Worm (Caenorhabditis elegans) whole organism, young adult: ENCODE measurements around the gene Y37E11B.6.

Experiments
- B0035.1 ChIP-seq: sonication (generic microtip); optimal IDR thresholded peaks from 2 replicates; lab custom pipeline; 2016; ENCODE audit warnings: missing genetic modification characterization, mild to moderate bottlenecking, missing compliant biosample characterization, missing genotype, missing genetic modification reagents
- B0336.3 ChIP-seq: fragments of 200-800 bp; sonication (Bioruptor generic); IDR thresholded peaks from 2 replicates; pipeline ENCODE4 v1.3.6; 2022; ENCODE audit warnings: missing genetic modification characterization, missing compliant biosample characterization
- C06A6.2 ChIP-seq: fragments of 200-800 bp; sonication (Bioruptor generic); conservative IDR thresholded peaks from 2 replicates; pipeline ENCODE4 v1.3.6; 2022; ENCODE audit warnings: missing genetic modification characterization, missing compliant biosample characterization
- F23B12.7 ChIP-seq: sonication (generic microtip); optimal IDR thresholded peaks from 2 replicates; lab custom pipeline; 2017; ENCODE audit warnings: missing genetic modification characterization, mild to moderate bottlenecking, missing compliant biosample characterization, antibody characterized with exemption, moderate library complexity; ENCODE audit not compliant: insufficient read depth
- F33H1.4 ChIP-seq: fragments of 200-800 bp; sonication (Bioruptor generic); IDR thresholded peaks from 2 replicates; pipeline ENCODE4 v1.3.6; 2022; ENCODE audit warnings: missing genetic modification reagents, missing genetic modification characterization, missing compliant biosample characterization
- F52B5.7 ChIP-seq: sonication (generic microtip); optimal IDR thresholded peaks from 2 replicates; lab custom pipeline; 2016; ENCODE audit warnings: mild to moderate bottlenecking, missing genetic modification characterization, missing compliant biosample characterization
- F57A8.1 ChIP-seq: fragments of 200-800 bp; sonication (Bioruptor generic); optimal IDR thresholded peaks from 2 replicates; lab custom pipeline; 2018; ENCODE audit warnings: mild to moderate bottlenecking, missing genetic modification characterization, moderate library complexity, missing compliant biosample characterization
- F57C9.4 ChIP-seq: sonication (generic microtip); optimal IDR thresholded peaks from 2 replicates; lab custom pipeline; 2017; ENCODE audit warnings: mild to moderate bottlenecking, missing genetic modification characterization, missing compliant biosample characterization
- Y56A3A.18 ChIP-seq: fragments of 200-800 bp; sonication (Bioruptor generic); IDR thresholded peaks from 2 replicates; pipeline ENCODE4 v1.3.6; 2022; ENCODE audit warnings: missing genetic modification reagents, missing genetic modification characterization, missing compliant biosample characterization
- ZK185.1 ChIP-seq: sonication (generic microtip); optimal IDR thresholded peaks from 2 replicates; lab custom pipeline; 2016; ENCODE audit warnings: mild to moderate bottlenecking, missing genetic modification characterization, missing compliant biosample characterization; ENCODE audit not compliant: poor library complexity, severe bottlenecking
- aptf-3 ChIP-seq: fragments of 200-800 bp; sonication (Bioruptor generic); IDR thresholded peaks from 2 replicates; pipeline ENCODE4 v1.3.6; 2022; ENCODE audit warnings: missing genetic modification characterization, missing compliant biosample characterization
- athp-1 ChIP-seq: sonication (generic microtip); optimal IDR thresholded peaks from 2 replicates; lab custom pipeline; 2017; ENCODE audit warnings: mild to moderate bottlenecking, missing genetic modification characterization, missing compliant biosample characterization
- attf-5 ChIP-seq: fragments of 200-800 bp; sonication (Bioruptor generic); optimal IDR thresholded peaks from 2 replicates; lab custom pipeline; 2018; ENCODE audit warnings: mild to moderate bottlenecking, missing genetic modification characterization, missing compliant biosample characterization
- attf-6 ChIP-seq: fragments of 200-800 bp; sonication (Bioruptor generic); IDR thresholded peaks from 2 replicates; pipeline ENCODE4 v1.3.6; 2022; ENCODE audit warnings: missing genetic modification reagents, missing genetic modification characterization, missing compliant biosample characterization
- cebp-1 ChIP-seq, 2 experiments: fragments of 200-800 bp in 1 of 2; sonication (Bioruptor generic) in 1 of 2; sonication (generic microtip) in 1 of 2; IDR thresholded peaks in 1 of 2; optimal IDR thresholded peaks in 1 of 2; 2 replicates each; pipeline versions ENCODE4 v1.3.6 to Lab custom; 2017 to 2022; ENCODE audit warnings: missing compliant biosample characterization in 2 of 2, missing genetic modification characterization in 2 of 2, mild to moderate bottlenecking in 1 of 2, missing genetic modification reagents in 1 of 2, moderate library complexity in 1 of 2
- cebp-2 ChIP-seq: fragments of 200-800 bp; sonication (Bioruptor generic); IDR thresholded peaks from 2 replicates; pipeline ENCODE4 v1.3.6; 2022; ENCODE audit warnings: missing genetic modification characterization, missing compliant biosample characterization
- ceh-100 ChIP-seq: fragments of 200-800 bp; sonication (Bioruptor generic); IDR thresholded peaks from 2 replicates; pipeline ENCODE4 v1.3.6; 2022; ENCODE audit warnings: missing genetic modification reagents, missing genetic modification characterization, missing compliant biosample characterization
- ceh-40 ChIP-seq: fragments of 200-800 bp; sonication (Bioruptor generic); IDR thresholded peaks from 2 replicates; pipeline ENCODE4 v1.3.6; 2022; ENCODE audit warnings: missing genetic modification characterization, missing compliant biosample characterization
- ceh-91 ChIP-seq: fragments of 200-800 bp; sonication (Bioruptor generic); IDR thresholded peaks from 2 replicates; pipeline ENCODE4 v1.3.6; 2022; ENCODE audit warnings: missing genetic modification reagents, missing genetic modification characterization, missing compliant biosample characterization
- chd-7 ChIP-seq: sonication (generic microtip); optimal IDR thresholded peaks from 2 replicates; lab custom pipeline; 2016; ENCODE audit warnings: mild to moderate bottlenecking, missing genetic modification characterization, moderate library complexity, missing compliant biosample characterization
- ekl-4 ChIP-seq: fragments of 200-800 bp; sonication (Bioruptor generic); IDR thresholded peaks from 2 replicates; pipeline ENCODE4 v1.3.6; 2022; ENCODE audit warnings: missing genetic modification reagents, missing genetic modification characterization, missing compliant biosample characterization
- gei-17 ChIP-seq: fragments of 200-800 bp; sonication (Bioruptor generic); optimal IDR thresholded peaks from 2 replicates; lab custom pipeline; 2018; ENCODE audit warnings: mild to moderate bottlenecking, missing genetic modification characterization, missing compliant biosample characterization
- hmg-1.2 ChIP-seq: fragments of 200-800 bp; sonication (Bioruptor generic); IDR thresholded peaks from 2 replicates; pipeline ENCODE4 v1.3.6; 2022; ENCODE audit warnings: missing genetic modification reagents, missing genetic modification characterization, missing compliant biosample characterization
- hsf-1 ChIP-seq: fragments of 200-800 bp; sonication (Bioruptor generic); IDR thresholded peaks from 2 replicates; pipeline ENCODE4 v1.3.6; 2022; ENCODE audit warnings: missing genetic modification reagents, missing genetic modification characterization, missing compliant biosample characterization
- let-607 ChIP-seq, 2 experiments: fragments of 200-800 bp in 1 of 2; sonication (Bioruptor generic) in 1 of 2; sonication (generic microtip) in 1 of 2; optimal IDR thresholded peaks; 2 replicates each; lab custom pipeline; 2016 to 2018; ENCODE audit warnings: mild to moderate bottlenecking in 2 of 2, missing compliant biosample characterization in 2 of 2, missing genetic modification characterization in 2 of 2, moderate library complexity in 2 of 2, missing genotype in 1 of 2
- lin-40 ChIP-seq: sonication (generic microtip); optimal IDR thresholded peaks from 2 replicates; lab custom pipeline; 2016; ENCODE audit warnings: missing genetic modification characterization, mild to moderate bottlenecking, missing compliant biosample characterization, missing genotype, missing genetic modification reagents
- lin-54 ChIP-seq: fragments of 200-800 bp; sonication (Bioruptor generic); optimal IDR thresholded peaks from 2 replicates; lab custom pipeline; 2018; ENCODE audit warnings: mild to moderate bottlenecking, missing genetic modification characterization, missing compliant biosample characterization
- lir-1 ChIP-seq: fragments of 200-800 bp; sonication (Bioruptor generic); conservative IDR thresholded peaks from 2 replicates; pipeline ENCODE4 v1.3.6; 2022; ENCODE audit warnings: missing genetic modification reagents, missing genetic modification characterization, missing compliant biosample characterization
- lsl-1 ChIP-seq: fragments of 200-800 bp; sonication (Bioruptor generic); optimal IDR thresholded peaks from 2 replicates; lab custom pipeline; 2018; ENCODE audit warnings: mild to moderate bottlenecking, missing genetic modification characterization, moderate library complexity, missing compliant biosample characterization
- lsy-27 ChIP-seq: sonication (generic microtip); optimal IDR thresholded peaks from 2 replicates; lab custom pipeline; 2017; ENCODE audit warnings: missing genetic modification characterization, mild to moderate bottlenecking, missing compliant biosample characterization, antibody characterized with exemption, missing genotype, borderline replicate concordance; ENCODE audit not compliant: insufficient read depth
- madf-3 ChIP-seq: fragments of 200-800 bp; sonication (Bioruptor generic); IDR thresholded peaks from 2 replicates; pipeline ENCODE4 v1.3.6; 2022; ENCODE audit warnings: missing genetic modification reagents, missing genetic modification characterization, missing compliant biosample characterization
- mcd-1 ChIP-seq: fragments of 200-800 bp; sonication (Bioruptor generic); IDR thresholded peaks from 2 replicates; pipeline ENCODE4 v1.3.6; 2022; ENCODE audit warnings: missing genetic modification reagents, missing genetic modification characterization, missing compliant biosample characterization
- mel-28 ChIP-seq: sonication (generic microtip); optimal IDR thresholded peaks from 2 replicates; lab custom pipeline; 2016; ENCODE audit warnings: borderline replicate concordance, mild to moderate bottlenecking, missing genetic modification characterization, missing compliant biosample characterization
- mxl-1 ChIP-seq: sonication (generic microtip); optimal IDR thresholded peaks from 2 replicates; lab custom pipeline; 2016; ENCODE audit warnings: missing genetic modification characterization, missing compliant biosample characterization
- nfyb-1 ChIP-seq: fragments of 200-800 bp; sonication (Bioruptor generic); IDR thresholded peaks from 2 replicates; pipeline ENCODE4 v1.3.6; 2022; ENCODE audit warnings: missing genetic modification reagents, missing genetic modification characterization, missing compliant biosample characterization
- nhr-80 ChIP-seq: sonication (generic microtip); optimal IDR thresholded peaks from 2 replicates; lab custom pipeline; 2016; ENCODE audit warnings: missing genetic modification characterization, missing compliant biosample characterization
- rcor-1 ChIP-seq: fragments of 200-800 bp; sonication (Bioruptor generic); IDR thresholded peaks from 2 replicates; pipeline ENCODE4 v1.3.6; 2022; ENCODE audit warnings: missing genetic modification reagents, missing genetic modification characterization, missing compliant biosample characterization
- rpc-1 ChIP-seq, 2 experiments: fragments of 150-350 bp in 1 of 2; sonication (generic microtip) in 1 of 2; optimal IDR thresholded peaks; 2 replicates each; lab custom pipeline; 2014 to 2018; ENCODE audit warnings: missing biosample characterization in 1 of 2, missing genetic modification characterization in 1 of 2, missing genetic modification reagents in 1 of 2, missing genotype in 1 of 2
- snpc-1.3 ChIP-seq: sonication (generic microtip); optimal IDR thresholded peaks from 2 replicates; lab custom pipeline; 2017; ENCODE audit warnings: missing genetic modification characterization, mild to moderate bottlenecking, missing compliant biosample characterization, antibody characterized with exemption, moderate library complexity, missing genotype, missing genetic modification reagents; ENCODE audit not compliant: insufficient read depth
- tbx-9 ChIP-seq: sonication (generic microtip); optimal IDR thresholded peaks from 2 replicates; lab custom pipeline; 2016; ENCODE audit warnings: borderline replicate concordance, missing genetic modification characterization, inconsistent platforms, missing compliant biosample characterization
- ztf-18 ChIP-seq: sonication (generic microtip); optimal IDR thresholded peaks from 2 replicates; lab custom pipeline; 2016; ENCODE audit warnings: missing genotype, mild to moderate bottlenecking, missing genetic modification characterization, missing compliant biosample characterization
- ztf-25 ChIP-seq: fragments of 200-800 bp; sonication (Bioruptor generic); IDR thresholded peaks from 2 replicates; pipeline ENCODE4 v1.3.6; 2022; ENCODE audit warnings: missing genetic modification reagents, missing genetic modification characterization, missing compliant biosample characterization
- ztf-26 ChIP-seq: sonication (generic microtip); optimal IDR thresholded peaks from 2 replicates; lab custom pipeline; 2017; ENCODE audit warnings: missing genetic modification characterization, missing compliant biosample characterization
- ztf-28 ChIP-seq: fragments of 200-800 bp; sonication (Bioruptor generic); IDR thresholded peaks from 2 replicates; pipeline ENCODE4 v1.3.6; 2022; ENCODE audit warnings: missing genetic modification reagents, missing genetic modification characterization, missing compliant biosample characterization
- ztf-6 ChIP-seq: fragments of 200-800 bp; sonication (Bioruptor generic); IDR thresholded peaks from 2 replicates; pipeline ENCODE4 v1.3.6; 2022; ENCODE audit warnings: missing genetic modification reagents, missing genetic modification characterization, missing compliant biosample characterization

Gene Y37E11B.6

ce11 chrIV:3552933-3553332 is 46.2 kb downstream of the Y37E11B.6 start:
- no peak for TF ChIP-seq Y56A3A.18 (GFP tag; lab: Robert Waterston, UW)
- no peak for TF ChIP-seq ztf-25
- no peak for TF ChIP-seq ekl-4 (GFP tag; lab: Robert Waterston, UW)
- TF ChIP-seq gei-17 (GFP tag; lab: Kevin White, UChicago), result no peak
- no peak for TF ChIP-seq lsl-1 (GFP tag; lab: Kevin White, UChicago)
- TF ChIP-seq cebp-1 (GFP tag; IDR thresholded peaks at IDR 0.05; lab: Robert Waterston, UW), result no peak
- no peak for TF ChIP-seq cebp-1 (tag; optimal IDR thresholded peaks at IDR 0.05; lab: Kevin White, UChicago)
- no peak for TF ChIP-seq lsy-27 (tag; lab: Kevin White, UChicago)
- TF ChIP-seq chd-7 (tag; lab: Kevin White, UChicago), result no peak
- TF ChIP-seq F23B12.7, result no peak
- no peak for TF ChIP-seq nhr-80 (tag; lab: Kevin White, UChicago)
- TF ChIP-seq ztf-6 (GFP tag; lab: Robert Waterston, UW), result no peak
- TF ChIP-seq attf-5, result no peak
- TF ChIP-seq F52B5.7 (tag; lab: Kevin White, UChicago), result no peak
- no peak for TF ChIP-seq attf-6 (GFP tag; lab: Robert Waterston, UW)
- TF ChIP-seq ceh-100 (GFP tag; lab: Robert Waterston, UW), result no peak
- TF ChIP-seq let-607 (tag; optimal IDR thresholded peaks at IDR 0.05; lab: Kevin White, UChicago), result no peak
- TF ChIP-seq ceh-40 (GFP tag; lab: Robert Waterston, UW), result no peak
- no peak for TF ChIP-seq hsf-1 (GFP tag; lab: Robert Waterston, UW)
- no peak for TF ChIP-seq mel-28
- TF ChIP-seq C06A6.2, result no peak

- TF ChIP-seq ztf-18 (tag; lab: Kevin White, UChicago) (peak; percentile 51), tbx-9 (tag; lab: Kevin White, UChicago) (no peak), B0035.1 (tag; lab: Kevin White, UChicago) (no peak), F33H1.4 (GFP tag; lab: Robert Waterston, UW) (no peak), lir-1 (GFP tag; lab: Robert Waterston, UW) (no peak), nfyb-1 (GFP tag; lab: Robert Waterston, UW) (peak; percentile 82), mcd-1 (peak; percentile 74), rcor-1 (no peak; the same call in 1 of the 2 replicates), rpc-1 (optimal IDR thresholded peaks at IDR 0.05; lab: Kevin White, UChicago) (peak; percentile 86), rpc-1 (tag; optimal IDR thresholded peaks at IDR 0.05; lab: Kevin White, UChicago) (peak; percentile 86), snpc-1.3 (tag; lab: Kevin White, UChicago) (peak; percentile 7), ZK185.1 (tag; lab: Kevin White, UChicago) (peak; percentile 91), Y56A3A.18 (GFP tag; lab: Robert Waterston, UW) (peak; percentile 69; the same call in 1 of the 2 replicates), aptf-3 (GFP tag; lab: Robert Waterston, UW) (0 out of 2 replicates have a peak, but pooled peaks have one; percentile 40), hmg-1.2 (peak; percentile 73), madf-3 (no peak), F57C9.4 (tag; lab: Kevin White, UChicago) (no peak), lsl-1 (GFP tag; lab: Kevin White, UChicago) (peak; percentile 31), ztf-26 (peak; percentile 47), ceh-91 (GFP tag; lab: Robert Waterston, UW) (no peak), ztf-25 (peak; percentile 59; the same call in 1 of the 2 replicates), B0336.3 (GFP tag; lab: Robert Waterston, UW) (no peak), F57A8.1 (GFP tag; lab: Kevin White, UChicago) (no peak), athp-1 (peak; percentile 73), lin-40 (tag; lab: Kevin White, UChicago) (no peak), mxl-1 (tag; lab: Kevin White, UChicago) (peak; percentile 76), ztf-28 (GFP tag; lab: Robert Waterston, UW) (no peak), cebp-2 (no peak), lin-54 (GFP tag; lab: Kevin White, UChicago) (peak; percentile 47)
Observed at ce11 chrIV:3551777-3552462, 47.2 kb downstream of the Y37E11B.6 start.
